Worm (Caenorhabditis elegans): ENCODE measurements around the gene W02D7.6.

W02D7.6 gene

DNA sequence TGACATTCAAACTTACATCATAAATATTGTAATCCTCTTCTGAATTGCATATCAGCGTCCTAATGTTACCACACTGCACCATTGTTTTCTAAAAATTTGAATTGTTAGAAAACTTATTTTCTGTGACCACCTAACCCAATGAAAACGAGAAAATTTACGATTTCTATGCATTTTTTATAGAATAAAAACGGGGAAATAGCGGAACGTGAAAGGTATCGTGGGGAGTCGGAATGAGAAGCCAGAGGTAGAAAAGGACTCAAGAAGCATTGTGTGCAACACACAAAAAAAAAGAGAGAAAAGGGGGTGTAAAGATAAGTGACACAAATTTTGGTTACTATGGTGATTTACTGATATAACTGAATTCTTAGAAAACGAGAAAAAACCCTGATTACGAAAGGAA is 51.1 kb downstream of the W02D7.6 start, which contains the start of gene C16D9.6:
C16D9.6 (minus strand) TSS at position 101 of the 400 bp plus-strand sequence.
- TF ChIP-seq ceh-14 (tag; optimal IDR thresholded peaks at IDR 0.05) = no peak
- no peak for TF ChIP-seq unc-55 (GFP tag; optimal IDR thresholded peaks at IDR 0.05)
- no peak for TF ChIP-seq C38D4.7 (GFP tag; optimal IDR thresholded peaks at IDR 0.05)
- no peak for TF ChIP-seq npax-4 (tag; optimal IDR thresholded peaks at IDR 0.05)
- TF ChIP-seq zip-5 (tag; optimal IDR thresholded peaks at IDR 0.05) = no peak
- no peak for TF ChIP-seq unc-3 (GFP tag; conservative IDR thresholded peaks at IDR 0.05)
- no peak for TF ChIP-seq unc-3 (tag; optimal IDR thresholded peaks at IDR 0.05)
- no peak for TF ChIP-seq Y22D7AL.16 (tag; optimal IDR thresholded peaks at IDR 0.05)

All from whole organism, late embryonic.